Worm (Caenorhabditis elegans) whole organism, early embryonic: ENCODE results near the gene fbxa-196.

Experiments
- B0310.2 ChIP-seq: sonication (generic microtip); optimal IDR thresholded peaks from 2 replicates; lab custom pipeline; 2016; ENCODE audit warnings: mild to moderate bottlenecking, missing genetic modification characterization, missing compliant biosample characterization
- F13C5.2 ChIP-seq: sonication (generic microtip); optimal IDR thresholded peaks from 2 replicates; lab custom pipeline; 2017; ENCODE audit warnings: mild to moderate bottlenecking, missing genetic modification characterization, inconsistent platforms, missing compliant biosample characterization
- aly-1 ChIP-seq: sonication (generic microtip); optimal IDR thresholded peaks from 2 replicates; lab custom pipeline; 2016; ENCODE audit warnings: missing genetic modification characterization, missing compliant biosample characterization
- ama-1 ChIP-seq: fragments of 150-350 bp; optimal IDR thresholded peaks from 2 replicates; lab custom pipeline; 2014
- ceh-13 ChIP-seq: fragments of 200-800 bp; sonication (Bioruptor generic); optimal IDR thresholded peaks from 2 replicates; lab custom pipeline; 2018; ENCODE audit warnings: mild to moderate bottlenecking, missing genetic modification characterization, missing compliant biosample characterization
- ceh-36 ChIP-seq: sonication (generic microtip); optimal IDR thresholded peaks from 2 replicates; lab custom pipeline; 2016; ENCODE audit warnings: missing genetic modification characterization, inconsistent platforms, missing compliant biosample characterization
- ets-7 ChIP-seq: sonication (generic microtip); optimal IDR thresholded peaks from 2 replicates; lab custom pipeline; 2016; ENCODE audit warnings: missing genotype, missing genetic modification characterization, missing compliant biosample characterization
- flt-1 ChIP-seq: fragments of 200-800 bp; sonication (Bioruptor generic); IDR thresholded peaks from 2 replicates; pipeline ENCODE4 v1.3.6; 2022; ENCODE audit warnings: missing genetic modification characterization, missing compliant biosample characterization
- hmg-4 ChIP-seq: fragments of 200-800 bp; sonication (Bioruptor generic); optimal IDR thresholded peaks from 2 replicates; lab custom pipeline; 2018; ENCODE audit warnings: mild to moderate bottlenecking, missing genetic modification characterization, missing compliant biosample characterization
- pes-1 ChIP-seq: fragments of 200-800 bp; sonication (Bioruptor generic); IDR thresholded peaks from 2 replicates; pipeline ENCODE4 v1.3.6; 2022; ENCODE audit warnings: missing genetic modification reagents, missing genetic modification characterization, missing compliant biosample characterization
- scrt-1 ChIP-seq: fragments of 200-800 bp; sonication (Bioruptor generic); IDR thresholded peaks from 2 replicates; pipeline ENCODE4 v1.3.6; 2022; ENCODE audit warnings: missing genetic modification characterization, missing compliant biosample characterization
- sea-1 ChIP-seq: fragments of 200-800 bp; sonication (Bioruptor generic); conservative IDR thresholded peaks from 2 replicates; pipeline ENCODE4 v1.3.6; 2022; ENCODE audit warnings: missing genetic modification characterization, missing compliant biosample characterization
- tbx-37 ChIP-seq: fragments of 200-800 bp; sonication (Bioruptor generic); conservative IDR thresholded peaks from 2 replicates; pipeline ENCODE4 v1.3.6; 2022; ENCODE audit warnings: missing genetic modification reagents, missing genetic modification characterization, missing compliant biosample characterization

- no peak for TF ChIP-seq ama-1 (lab: Kevin White, UChicago)
- no peak for TF ChIP-seq sea-1 (GFP tag; lab: Robert Waterston, UW)
- TF ChIP-seq scrt-1 (GFP tag; lab: Robert Waterston, UW), result no peak
- TF ChIP-seq ets-7 (tag; lab: Kevin White, UChicago), result no peak
- TF ChIP-seq tbx-37 (GFP tag; lab: Robert Waterston, UW), result no peak
- no peak for TF ChIP-seq ceh-13
- TF ChIP-seq hmg-4 (GFP tag; lab: Kevin White, UChicago), result no peak
- TF ChIP-seq F13C5.2 (tag; lab: Kevin White, UChicago), result no peak
- no peak for TF ChIP-seq aly-1 (tag; lab: Kevin White, UChicago)
- TF ChIP-seq pes-1, result no peak
- no peak for TF ChIP-seq flt-1 (GFP tag; lab: Robert Waterston, UW)
- TF ChIP-seq ceh-36 (tag; lab: Kevin White, UChicago), result no peak
- TF ChIP-seq B0310.2 (tag; lab: Kevin White, UChicago), result no peak
Observed at ce11 chrV:6492497-6492896, 44.0 kb downstream of the fbxa-196 start.
